Worm (Caenorhabditis elegans) whole organism, L1 larva: ENCODE measurements around the gene ceh-93.
A peak's percentile ranks its signal among the peaks of the same experiment; 100 is the strongest.

Experiments used
- C16A3.4 ChIP-seq: fragments of 150-350 bp; optimal IDR thresholded peaks from 2 replicates; lab custom pipeline; 2014; ENCODE audit warnings: missing biosample characterization, missing genetic modification characterization
- C34B4.2 ChIP-seq: sonication (generic microtip); optimal IDR thresholded peaks from 2 replicates; lab custom pipeline; 2017; ENCODE audit warnings: mild to moderate bottlenecking, missing genetic modification characterization, missing compliant biosample characterization
- F16B12.6 ChIP-seq: fragments of 150-350 bp; optimal IDR thresholded peaks from 2 replicates; lab custom pipeline; 2014; ENCODE audit warnings: missing biosample characterization, missing genetic modification characterization
- Y116A8C.19 ChIP-seq: sonication (generic microtip); optimal IDR thresholded peaks from 2 replicates; lab custom pipeline; 2016; ENCODE audit warnings: missing compliant biosample characterization, missing genetic modification characterization, borderline replicate concordance
- aly-2 ChIP-seq: fragments of 150-350 bp; optimal IDR thresholded peaks from 2 replicates; lab custom pipeline; 2014; ENCODE audit warnings: missing biosample characterization, missing genetic modification characterization
- ama-1 ChIP-seq: fragments of 150-350 bp; optimal IDR thresholded peaks from 2 replicates; lab custom pipeline; 2014
- blmp-1 ChIP-seq: fragments of 150-350 bp; optimal IDR thresholded peaks from 2 replicates; lab custom pipeline; 2014; ENCODE audit warnings: missing biosample characterization, missing genetic modification characterization
- ceh-82 ChIP-seq, 3 experiments: fragments of 150-350 bp in 1 of 3; sonication (generic microtip) in 2 of 3; optimal IDR thresholded peaks; 2 replicates each; lab custom pipeline; 2014 to 2017; ENCODE audit warnings: missing biosample characterization in 3 of 3, missing genetic modification characterization in 3 of 3
- ces-1 ChIP-seq: fragments of 150-350 bp; optimal IDR thresholded peaks from 2 replicates; lab custom pipeline; 2014; ENCODE audit warnings: missing biosample characterization, missing genetic modification reagents, missing genetic modification characterization
- dpl-1 ChIP-seq, 3 experiments: fragments of 150-350 bp in 2 of 3; sonication (generic microtip) in 1 of 3; optimal IDR thresholded peaks; 2 replicates each; lab custom pipeline; 2014 to 2017; ENCODE audit warnings: missing biosample characterization in 3 of 3, missing genetic modification characterization in 3 of 3, missing genetic modification reagents in 3 of 3
- efl-1 ChIP-seq, 4 experiments: fragments of 150-350 bp; optimal IDR thresholded peaks in 3 of 4; peaks in 1 of 4; 1 replicate in 1 of 4; 2 replicates in 3 of 4; lab custom pipeline; 2014; ENCODE audit warnings: missing biosample characterization in 2 of 4, missing genetic modification characterization in 2 of 4, missing genetic modification reagents in 2 of 4
- efl-3 ChIP-seq: fragments of 200-800 bp; sonication (Bioruptor generic); optimal IDR thresholded peaks from 2 replicates; lab custom pipeline; 2018; ENCODE audit warnings: mild to moderate bottlenecking, missing genetic modification characterization, missing compliant biosample characterization
- egl-13 ChIP-seq: sonication (generic microtip); optimal IDR thresholded peaks from 2 replicates; lab custom pipeline; 2016; ENCODE audit warnings: missing genotype, missing genetic modification reagents, missing genetic modification characterization, missing compliant biosample characterization
- elt-3 ChIP-seq, 6 experiments: fragments of 150-350 bp in 1 of 6; sonication (generic microtip); optimal IDR thresholded peaks; 2 replicates each; lab custom pipeline; 2017 to 2018; ENCODE audit warnings: missing biosample characterization in 6 of 6, missing genetic modification characterization in 6 of 6, inconsistent platforms in 1 of 6
- fkh-10 ChIP-seq: sonication (generic microtip); optimal IDR thresholded peaks from 2 replicates; lab custom pipeline; 2017; ENCODE audit warnings: missing biosample characterization, missing genetic modification reagents, missing genetic modification characterization
- fkh-4 ChIP-seq: sonication (generic microtip); optimal IDR thresholded peaks from 2 replicates; lab custom pipeline; 2016; ENCODE audit warnings: missing compliant biosample characterization, missing genetic modification characterization, borderline replicate concordance
- irx-1 ChIP-seq: sonication (generic microtip); optimal IDR thresholded peaks from 2 replicates; lab custom pipeline; 2016; ENCODE audit warnings: missing genetic modification characterization, missing compliant biosample characterization
- jun-1 ChIP-seq: fragments of 150-350 bp; optimal IDR thresholded peaks from 2 replicates; lab custom pipeline; 2014; ENCODE audit warnings: missing biosample characterization, missing genetic modification reagents, missing genetic modification characterization
- lin-13 ChIP-seq: fragments of 150-350 bp; optimal IDR thresholded peaks from 2 replicates; lab custom pipeline; 2014; ENCODE audit warnings: missing biosample characterization, missing genetic modification reagents, missing genetic modification characterization
- lin-35 ChIP-seq, 2 experiments: fragments of 150-350 bp; optimal IDR thresholded peaks; 2 replicates each; lab custom pipeline; 2014; ENCODE audit warnings: missing biosample characterization in 2 of 2, missing genetic modification characterization in 2 of 2, missing genetic modification reagents in 2 of 2
- lin-39 ChIP-seq: fragments of 150-350 bp; optimal IDR thresholded peaks from 2 replicates; lab custom pipeline; 2014; ENCODE audit warnings: missing biosample characterization, missing genetic modification reagents, missing genetic modification characterization
- lir-3 ChIP-seq: sonication (generic microtip); optimal IDR thresholded peaks from 2 replicates; lab custom pipeline; 2016; ENCODE audit warnings: mild to moderate bottlenecking, missing genetic modification characterization, moderate library complexity, missing compliant biosample characterization; ENCODE audit not compliant: poor library complexity
- lsy-2 ChIP-seq, 2 experiments: fragments of 150-350 bp; optimal IDR thresholded peaks; 2 replicates each; lab custom pipeline; 2014; ENCODE audit warnings: missing biosample characterization in 2 of 2, missing genetic modification characterization in 2 of 2
- mab-9 ChIP-seq: fragments of 200-800 bp; sonication (Bioruptor generic); IDR thresholded peaks from 2 replicates; pipeline ENCODE4 v1.3.6; 2022; ENCODE audit warnings: missing genetic modification reagents, missing genetic modification characterization, missing compliant biosample characterization
- mdl-1 ChIP-seq, 2 experiments: fragments of 150-350 bp; optimal IDR thresholded peaks; 2 replicates each; lab custom pipeline; 2014 to 2017; ENCODE audit warnings: missing biosample characterization in 2 of 2, missing genetic modification characterization in 2 of 2, inconsistent platforms in 1 of 2
- mef-2 ChIP-seq: fragments of 150-350 bp; optimal IDR thresholded peaks from 2 replicates; lab custom pipeline; 2014; ENCODE audit warnings: missing biosample characterization, missing genetic modification characterization
- mep-1 ChIP-seq: fragments of 150-350 bp; optimal IDR thresholded peaks from 2 replicates; lab custom pipeline; 2014; ENCODE audit warnings: missing biosample characterization, missing genetic modification characterization
- nhr-11 ChIP-seq: fragments of 150-350 bp; optimal IDR thresholded peaks from 2 replicates; lab custom pipeline; 2014; ENCODE audit warnings: missing biosample characterization, missing genetic modification characterization
- nhr-12 ChIP-seq: sonication (generic microtip); optimal IDR thresholded peaks from 2 replicates; lab custom pipeline; 2017; ENCODE audit warnings: missing biosample characterization, missing genetic modification characterization
- nhr-28 ChIP-seq: fragments of 150-350 bp; optimal IDR thresholded peaks from 2 replicates; lab custom pipeline; 2014; ENCODE audit warnings: missing biosample characterization, missing genetic modification characterization
- nhr-76 ChIP-seq: sonication (generic microtip); optimal IDR thresholded peaks from 2 replicates; lab custom pipeline; 2017; ENCODE audit warnings: missing biosample characterization, missing genetic modification characterization
- nhr-90 ChIP-seq: sonication (generic microtip); optimal IDR thresholded peaks from 2 replicates; lab custom pipeline; 2016; ENCODE audit warnings: mild to moderate bottlenecking, missing genetic modification characterization, missing compliant biosample characterization; ENCODE audit not compliant: poor library complexity
- pax-3 ChIP-seq: fragments of 200-800 bp; sonication (Bioruptor generic); optimal IDR thresholded peaks from 2 replicates; lab custom pipeline; 2018; ENCODE audit warnings: mild to moderate bottlenecking, missing genetic modification characterization, moderate library complexity, missing compliant biosample characterization
- rnt-1 ChIP-seq: sonication (generic microtip); optimal IDR thresholded peaks from 2 replicates; lab custom pipeline; 2016; ENCODE audit warnings: mild to moderate bottlenecking, missing genetic modification characterization, moderate library complexity, missing compliant biosample characterization
- skn-1 ChIP-seq: fragments of 150-350 bp; optimal IDR thresholded peaks from 2 replicates; lab custom pipeline; 2014; ENCODE audit warnings: missing biosample characterization, missing genetic modification characterization
- snu-23 ChIP-seq: sonication (generic microtip); optimal IDR thresholded peaks from 2 replicates; lab custom pipeline; 2016; ENCODE audit warnings: missing genetic modification characterization, missing compliant biosample characterization
- sox-4 ChIP-seq: sonication (generic microtip); optimal IDR thresholded peaks from 2 replicates; lab custom pipeline; 2016; ENCODE audit warnings: missing genetic modification characterization, missing compliant biosample characterization
- swsn-7 ChIP-seq: sonication (generic microtip); optimal IDR thresholded peaks from 2 replicates; lab custom pipeline; 2016; ENCODE audit warnings: missing genetic modification characterization, missing compliant biosample characterization
- tbx-2 ChIP-seq: sonication (generic microtip); optimal IDR thresholded peaks from 2 replicates; lab custom pipeline; 2016; ENCODE audit warnings: missing genetic modification characterization, missing compliant biosample characterization
- unc-62 ChIP-seq: fragments of 150-350 bp; optimal IDR thresholded peaks from 2 replicates; lab custom pipeline; 2014; ENCODE audit warnings: missing biosample characterization, missing genetic modification reagents, missing genetic modification characterization
- vab-15 ChIP-seq: sonication (generic microtip); optimal IDR thresholded peaks from 2 replicates; lab custom pipeline; 2017; ENCODE audit warnings: missing genotype, mild to moderate bottlenecking, missing genetic modification characterization, missing compliant biosample characterization
- xbp-1 ChIP-seq: sonication (generic microtip); optimal IDR thresholded peaks from 2 replicates; lab custom pipeline; 2016; ENCODE audit warnings: missing genetic modification characterization, missing compliant biosample characterization
- zag-1 ChIP-seq: fragments of 150-350 bp; optimal IDR thresholded peaks from 2 replicates; lab custom pipeline; 2014; ENCODE audit warnings: missing biosample characterization, missing genetic modification characterization
- ztf-11 ChIP-seq, 2 experiments: sonication (generic microtip); optimal IDR thresholded peaks; 2 replicates each; lab custom pipeline; 2016 to 2017; ENCODE audit warnings: missing genetic modification characterization in 2 of 2, missing biosample characterization in 1 of 2, missing compliant biosample characterization in 1 of 2
- ztf-4 ChIP-seq: fragments of 150-350 bp; optimal IDR thresholded peaks from 2 replicates; lab custom pipeline; 2014; ENCODE audit warnings: missing biosample characterization, missing genetic modification characterization

The ceh-93 gene

ce11 chrX:388728-389127 is at the start of gene ceh-93:
Gene ceh-93 (minus strand): TSS chrX:388797.
- peak in 1 of 2 experiments; percentile 62 for TF ChIP-seq lin-35 (GFP tag; optimal IDR thresholded peaks at IDR 0.05; lab: Kevin White, UChicago)
- TF ChIP-seq efl-1 (optimal IDR thresholded peaks at IDR 0.05; lab: Kevin White, UChicago): peak in 1 of 2 experiments; percentile 21
- peak in 1 of 2 experiments; percentile 15 for TF ChIP-seq efl-1 (GFP tag; optimal IDR thresholded peaks at IDR 0.05 in 1 of 2; lab: Kevin White, UChicago)
- TF ChIP-seq pax-3 (tag; lab: Kevin White, UChicago): no peak
- no peak for TF ChIP-seq tbx-2 (tag; lab: Kevin White, UChicago)
- TF ChIP-seq nhr-76 (tag; lab: Kevin White, UChicago): no peak
- TF ChIP-seq mef-2 (tag; lab: Kevin White, UChicago): no peak
- TF ChIP-seq C34B4.2: no peak
- TF ChIP-seq Y116A8C.19 (tag; lab: Kevin White, UChicago): no peak
- TF ChIP-seq zag-1 (tag; lab: Kevin White, UChicago): no peak
- peak in 1 of 3 experiments; percentile 0 for TF ChIP-seq ceh-82 (tag; optimal IDR thresholded peaks at IDR 0.05; lab: Kevin White, UChicago)
- no peak for TF ChIP-seq lin-13
- no peak for TF ChIP-seq fkh-10 (GFP tag; lab: Kevin White, UChicago)
- TF ChIP-seq lir-3 (tag; lab: Kevin White, UChicago): no peak
- no peak for TF ChIP-seq elt-3 (tag; optimal IDR thresholded peaks at IDR 0.05; lab: Kevin White, UChicago)
- no peak for TF ChIP-seq aly-2 (tag; lab: Kevin White, UChicago)
- no peak for TF ChIP-seq nhr-11 (tag; lab: Kevin White, UChicago)
- peak; percentile 17 for TF ChIP-seq C16A3.4 (tag; lab: Kevin White, UChicago)
- no peak for TF ChIP-seq sox-4
- no peak for TF ChIP-seq mdl-1 (tag; optimal IDR thresholded peaks at IDR 0.05; lab: Kevin White, UChicago)
- no peak for TF ChIP-seq fkh-4 (tag; lab: Kevin White, UChicago)
- TF ChIP-seq jun-1 (tag; lab: Kevin White, UChicago): no peak
- TF ChIP-seq rnt-1: peak; percentile 22
- TF ChIP-seq dpl-1 (GFP tag; optimal IDR thresholded peaks at IDR 0.05; lab: Kevin White, UChicago): peak in 2 of 3 experiments; percentile 25 to 43
- no peak for TF ChIP-seq nhr-12 (tag; lab: Kevin White, UChicago)
- TF ChIP-seq F16B12.6: peak; percentile 16
- TF ChIP-seq ama-1 (lab: Kevin White, UChicago): no peak
- no peak for TF ChIP-seq unc-62 (GFP tag; lab: Kevin White, UChicago)
- no peak for TF ChIP-seq efl-3 (GFP tag; lab: Kevin White, UChicago)
- TF ChIP-seq skn-1 (tag; lab: Kevin White, UChicago): no peak
- TF ChIP-seq ztf-11 (tag; optimal IDR thresholded peaks at IDR 0.05; lab: Kevin White, UChicago): no peak
- no peak for TF ChIP-seq ztf-4 (tag; lab: Kevin White, UChicago)
- no peak for TF ChIP-seq lin-39
- TF ChIP-seq lsy-2 (tag; optimal IDR thresholded peaks at IDR 0.05; lab: Kevin White, UChicago): peak in 1 of 2 experiments; percentile 48
- no peak for TF ChIP-seq vab-15 (tag; lab: Kevin White, UChicago)
- no peak for TF ChIP-seq blmp-1 (tag; lab: Kevin White, UChicago)
- TF ChIP-seq mab-9 (GFP tag; lab: Robert Waterston, UW): no peak
- TF ChIP-seq egl-13: no peak
- no peak for TF ChIP-seq mep-1 (tag; lab: Kevin White, UChicago)
- TF ChIP-seq ces-1 (GFP tag; lab: Kevin White, UChicago): no peak
- TF ChIP-seq snu-23 (GFP tag; lab: Kevin White, UChicago): peak; percentile 25
- TF ChIP-seq xbp-1 (tag; lab: Kevin White, UChicago): no peak
- no peak for TF ChIP-seq nhr-90
- TF ChIP-seq nhr-28 (tag; lab: Kevin White, UChicago): no peak
- TF ChIP-seq irx-1 (tag; lab: Kevin White, UChicago): no peak
- TF ChIP-seq swsn-7 (tag; lab: Kevin White, UChicago): no peak
